Worm (Caenorhabditis elegans) whole organism, late embryonic: ENCODE data around the gene cyp-33C11.

Experiments used
- K02D7.2 ChIP-seq: sonication (generic microtip); optimal IDR thresholded peaks from 2 replicates; lab custom pipeline; 2017; ENCODE audit warnings: mild to moderate bottlenecking, missing genetic modification characterization, missing compliant biosample characterization
- Y22D7AL.16 ChIP-seq: sonication (generic microtip); optimal IDR thresholded peaks from 2 replicates; lab custom pipeline; 2016; ENCODE audit warnings: missing genetic modification characterization, missing compliant biosample characterization
- ceh-19 ChIP-seq: fragments of 200-800 bp; sonication (Bioruptor generic); optimal IDR thresholded peaks from 2 replicates; lab custom pipeline; 2018; ENCODE audit warnings: mild to moderate bottlenecking, missing genetic modification characterization, missing compliant biosample characterization
- ceh-24 ChIP-seq: sonication (generic microtip); optimal IDR thresholded peaks from 2 replicates; lab custom pipeline; 2016; ENCODE audit warnings: mild to moderate bottlenecking, missing genetic modification characterization, missing compliant biosample characterization
- dve-1 ChIP-seq: sonication (generic microtip); optimal IDR thresholded peaks from 2 replicates; lab custom pipeline; 2017; ENCODE audit warnings: antibody characterized with exemption, mild to moderate bottlenecking, missing genetic modification characterization, missing compliant biosample characterization
- eyg-1 ChIP-seq: sonication (generic microtip); optimal IDR thresholded peaks from 2 replicates; lab custom pipeline; 2016; ENCODE audit warnings: missing genotype, missing genetic modification characterization, missing compliant biosample characterization
- fkh-6 ChIP-seq: sonication (generic microtip); optimal IDR thresholded peaks from 2 replicates; lab custom pipeline; 2016; ENCODE audit warnings: missing genetic modification characterization, missing compliant biosample characterization
- hlh-8 ChIP-seq: sonication (generic microtip); optimal IDR thresholded peaks from 2 replicates; lab custom pipeline; 2016; ENCODE audit warnings: missing genotype, missing genetic modification characterization, missing compliant biosample characterization
- pqm-1 ChIP-seq: sonication (generic microtip); optimal IDR thresholded peaks from 2 replicates; lab custom pipeline; 2016; ENCODE audit warnings: missing genetic modification characterization, missing compliant biosample characterization
- rnt-1 ChIP-seq: sonication (generic microtip); optimal IDR thresholded peaks from 2 replicates; lab custom pipeline; 2016; ENCODE audit warnings: missing genetic modification characterization, missing compliant biosample characterization
- ttx-3 ChIP-seq: sonication (generic microtip); optimal IDR thresholded peaks from 2 replicates; lab custom pipeline; 2016; ENCODE audit warnings: missing genetic modification reagents, missing genetic modification characterization, missing compliant biosample characterization
- unc-55 ChIP-seq: sonication (generic microtip); optimal IDR thresholded peaks from 2 replicates; lab custom pipeline; 2017; ENCODE audit warnings: missing biosample characterization, missing genetic modification reagents, missing genetic modification characterization

- TF ChIP-seq unc-55 (GFP tag; lab: Kevin White, UChicago) (no peak), rnt-1 (no peak), pqm-1 (tag; lab: Kevin White, UChicago) (no peak), eyg-1 (tag; lab: Kevin White, UChicago) (no peak), Y22D7AL.16 (tag; lab: Kevin White, UChicago) (no peak), hlh-8 (no peak), ceh-24 (tag; lab: Kevin White, UChicago) (no peak), ttx-3 (tag; lab: Kevin White, UChicago) (no peak), fkh-6 (no peak), K02D7.2 (tag; lab: Kevin White, UChicago) (no peak), ceh-19 (no peak), dve-1 (tag; lab: Kevin White, UChicago) (no peak)
Observed at ce11 chrV:699051-699450, 13.7 kb downstream of the cyp-33C11 start.
